Worm (Caenorhabditis elegans): ENCODE data around the gene nmt-1.

The nmt-1 gene

DNA sequence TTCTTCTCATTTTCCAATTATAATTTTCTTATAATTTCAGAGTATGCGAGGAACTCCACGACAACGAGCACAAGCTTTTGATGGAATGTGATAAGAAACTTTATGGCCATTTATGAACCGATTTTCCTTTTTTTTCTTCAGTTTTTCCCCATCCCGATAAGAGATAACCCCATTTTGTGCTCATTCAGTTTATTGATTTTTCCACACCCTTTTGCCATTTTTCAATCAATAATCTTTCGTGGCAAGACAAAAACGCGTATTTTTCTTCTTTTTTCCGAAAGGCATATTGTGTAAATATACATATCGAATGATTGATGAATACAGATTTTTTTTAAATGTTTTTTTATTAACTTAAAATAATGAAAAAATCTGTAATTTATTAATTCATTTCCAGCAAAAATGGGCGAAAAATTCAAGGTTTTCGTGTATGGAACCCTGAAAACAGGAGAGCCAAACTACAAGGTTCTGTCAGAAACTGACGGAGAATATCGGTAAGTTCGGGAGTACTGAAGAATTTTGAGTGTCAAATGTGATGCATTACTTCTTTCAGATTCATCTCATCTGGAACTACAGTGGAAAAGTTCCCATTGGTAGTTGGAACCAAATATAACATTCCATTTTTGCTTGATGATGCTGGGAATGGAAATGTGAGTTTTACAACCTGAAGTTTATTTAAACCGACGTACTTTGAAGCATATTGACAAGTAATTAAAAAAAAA is 48.3 kb upstream of the nmt-1 start, which contains the start of gene F42A10.9 (continued):
- no peak for TF ChIP-seq lin-39 (tag; optimal IDR thresholded peaks at IDR 0.05)
- no peak for TF ChIP-seq egl-27 (tag; optimal IDR thresholded peaks at IDR 0.05)
- no peak for TF ChIP-seq elt-3 (tag; optimal IDR thresholded peaks at IDR 0.05)
- no peak for TF ChIP-seq unc-39 (tag; optimal IDR thresholded peaks at IDR 0.05)
- TF ChIP-seq skn-1 (tag; optimal IDR thresholded peaks at IDR 0.05), result no peak
- no peak for TF ChIP-seq nhr-21 (tag; optimal IDR thresholded peaks at IDR 0.05)
- TF ChIP-seq ceh-16 (tag; optimal IDR thresholded peaks at IDR 0.05), result no peak
- no peak for TF ChIP-seq F13H6.1 (tag; optimal IDR thresholded peaks at IDR 0.05)
- no peak for TF ChIP-seq mbf-1 (tag; optimal IDR thresholded peaks at IDR 0.05)
- TF ChIP-seq nhr-11 (tag; optimal IDR thresholded peaks at IDR 0.05), result no peak

DNA sequence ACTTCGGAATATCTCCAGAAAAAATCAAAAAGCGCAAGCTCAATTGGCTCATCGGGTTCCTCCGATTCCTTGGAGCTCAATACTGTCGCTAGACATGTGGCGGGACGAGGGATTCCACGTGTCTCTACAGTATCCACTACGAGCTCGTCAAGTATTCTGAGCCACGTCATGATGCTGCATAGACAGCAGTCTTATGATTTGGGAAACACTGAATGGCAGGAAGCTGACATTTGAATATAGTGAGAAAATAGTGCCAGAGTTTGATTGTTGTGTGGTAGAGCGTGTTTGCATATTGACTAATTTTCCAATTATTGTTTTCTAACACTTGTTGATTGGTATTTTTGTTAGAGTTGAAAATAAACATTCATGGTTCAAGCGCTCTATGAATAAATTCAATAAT is 47.2 kb upstream of the nmt-1 start:
- no peak for TF ChIP-seq unc-39 (tag; optimal IDR thresholded peaks at IDR 0.05)
- TF ChIP-seq nhr-12 (tag; optimal IDR thresholded peaks at IDR 0.05), result no peak
- TF ChIP-seq nhr-10 (tag; optimal IDR thresholded peaks at IDR 0.05), result no peak
- no peak for TF ChIP-seq mab-5 (tag; optimal IDR thresholded peaks at IDR 0.05)

DNA sequence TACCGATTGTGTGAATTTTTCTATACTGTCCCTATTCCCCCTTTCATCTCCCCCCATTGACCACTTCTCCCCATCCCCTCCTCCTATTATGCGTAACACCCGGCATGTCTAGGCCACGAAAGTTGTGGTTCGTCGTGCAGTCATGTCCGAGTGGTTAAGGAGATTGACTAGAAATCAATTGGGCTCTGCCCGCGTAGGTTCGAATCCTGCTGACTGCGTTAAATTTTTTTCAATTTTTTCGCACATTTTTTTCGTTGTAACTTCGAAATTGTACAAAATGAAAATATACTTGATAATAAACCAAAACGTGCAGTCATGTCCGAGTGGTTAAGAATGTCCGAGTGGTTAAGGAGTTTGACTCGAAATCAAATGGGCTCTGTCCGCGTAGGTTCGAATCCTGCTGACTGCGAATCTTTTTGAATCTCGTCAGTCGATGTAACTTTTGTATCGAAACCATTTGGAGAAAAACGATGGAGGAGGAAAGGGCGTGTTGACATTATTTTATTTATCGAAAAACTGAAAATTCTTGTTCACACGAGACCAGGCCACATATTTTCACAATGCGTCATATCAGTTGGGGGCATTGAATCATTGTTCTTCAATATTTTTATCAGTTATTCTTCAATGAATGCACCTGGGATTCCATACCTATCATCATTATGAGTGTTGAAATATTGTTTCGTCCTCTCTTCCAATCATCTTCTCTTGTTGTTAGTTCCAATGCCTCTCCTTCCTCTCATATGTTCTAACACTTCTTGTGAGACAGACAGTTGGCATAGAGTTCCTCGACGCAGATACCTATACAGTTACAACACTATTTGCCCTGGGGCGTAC is 42.7 kb upstream of the nmt-1 start, which contains the start of gene nfm-1:
Gene nfm-1 (plus strand): TSS at position 812 of the 834 bp plus-strand sequence.
- TF ChIP-seq ZK546.5 (tag; optimal IDR thresholded peaks at IDR 0.05) (no peak), aly-2 (tag; optimal IDR thresholded peaks at IDR 0.05) (no peak), nhr-129 (tag; optimal IDR thresholded peaks at IDR 0.05) (peak; percentile 72), alr-1 (tag; optimal IDR thresholded peaks at IDR 0.05) (no peak), nhr-10 (tag; optimal IDR thresholded peaks at IDR 0.05) (peak; percentile 18), R02D3.7 (tag; optimal IDR thresholded peaks at IDR 0.05) (no peak), egl-27 (tag; optimal IDR thresholded peaks at IDR 0.05) (peak; percentile 15), fos-1 (tag; optimal IDR thresholded peaks at IDR 0.05) (peak; percentile 95), elt-3 (tag; optimal IDR thresholded peaks at IDR 0.05) (no peak), mdl-1 (tag; optimal IDR thresholded peaks at IDR 0.05) (peak in 1 of 2 experiments; percentile 13), nhr-25 (tag; optimal IDR thresholded peaks at IDR 0.05) (peak; percentile 36), lin-39 (tag; optimal IDR thresholded peaks at IDR 0.05) (no peak), unc-55 (GFP tag; optimal IDR thresholded peaks at IDR 0.05) (peak; percentile 63), elt-1 (tag; optimal IDR thresholded peaks at IDR 0.05) (no peak), mab-5 (tag; optimal IDR thresholded peaks at IDR 0.05) (no peak), unc-62 (GFP tag; optimal IDR thresholded peaks at IDR 0.05) (no peak), ceh-82 (tag; optimal IDR thresholded peaks at IDR 0.05) (no peak), crh-2 (tag; optimal IDR thresholded peaks at IDR 0.05) (peak; percentile 47), lsy-2 (tag; optimal IDR thresholded peaks at IDR 0.05) (peak; percentile 57 to 68), nhr-6 (tag; optimal IDR thresholded peaks at IDR 0.05) (no peak), ama-1 (optimal IDR thresholded peaks at IDR 0.05) (no peak), Y55F3AM.14 (GFP tag; optimal IDR thresholded peaks at IDR 0.05) (no peak), peb-1 (tag; optimal IDR thresholded peaks at IDR 0.05) (no peak), ztf-1 (GFP tag; conservative IDR thresholded peaks at IDR 0.05) (no peak), snpc-4 (tag; optimal IDR thresholded peaks at IDR 0.05) (peak; percentile 15), lin-11 (tag; optimal IDR thresholded peaks at IDR 0.05) (peak; percentile 70), mbf-1 (tag; optimal IDR thresholded peaks at IDR 0.05) (peak; percentile 21), sma-9 (GFP tag; optimal IDR thresholded peaks at IDR 0.05) (peak; percentile 64), sma-9 (tag; optimal IDR thresholded peaks at IDR 0.05) (no peak), nhr-77 (tag; optimal IDR thresholded peaks at IDR 0.05) (no peak), nhr-21 (tag; optimal IDR thresholded peaks at IDR 0.05) (peak; percentile 60), nhr-11 (tag; optimal IDR thresholded peaks at IDR 0.05) (peak; percentile 39), lin-13 (GFP tag; optimal IDR thresholded peaks at IDR 0.05) (peak; percentile 39), gmeb-1 (tag; optimal IDR thresholded peaks at IDR 0.05) (peak; percentile 72), ceh-16 (tag; optimal IDR thresholded peaks at IDR 0.05) (no peak), ztf-4 (tag; optimal IDR thresholded peaks at IDR 0.05) (peak; percentile 54), skn-1 (tag; optimal IDR thresholded peaks at IDR 0.05) (peak; percentile 68), dmd-4 (tag; optimal IDR thresholded peaks at IDR 0.05) (no peak), nhr-12 (tag; optimal IDR thresholded peaks at IDR 0.05) (no peak), nhr-237 (tag; optimal IDR thresholded peaks at IDR 0.05) (no peak), blmp-1 (tag; optimal IDR thresholded peaks at IDR 0.05; ENCODE audit: insufficient read depth) (peak; percentile 18), nhr-23 (tag; optimal IDR thresholded peaks at IDR 0.05) (no peak), F13H6.1 (tag; optimal IDR thresholded peaks at IDR 0.05) (peak; percentile 52), unc-39 (tag; optimal IDR thresholded peaks at IDR 0.05) (no peak), zag-1 (tag; optimal IDR thresholded peaks at IDR 0.05) (no peak), C34F6.9 (tag; optimal IDR thresholded peaks at IDR 0.05) (peak; percentile 41)
